Worm (Caenorhabditis elegans): ENCODE measurements around the gene K09F5.6.
A peak's percentile ranks its signal among the peaks of the same experiment; 100 is the strongest.

Gene K09F5.6

ce11 chrX:7725615-7726014 lies 6.5 kb downstream of the K09F5.6 start, which contains the start of gene spp-14 (continued):
- TF ChIP-seq zfp-2 (tag; optimal IDR thresholded peaks at IDR 0.05) (no peak), lin-38 (GFP tag; IDR thresholded peaks at IDR 0.05) (no peak), ceh-20 (GFP tag; IDR thresholded peaks at IDR 0.05) (no peak), Y75B8A.6 (GFP tag; IDR thresholded peaks at IDR 0.05) (no peak), tra-1 (GFP tag; IDR thresholded peaks at IDR 0.05) (0 out of 2 replicates have a peak, but pooled peaks have one; percentile 23), zip-2 (tag; optimal IDR thresholded peaks at IDR 0.05) (no peak), F37D6.2 (tag; optimal IDR thresholded peaks at IDR 0.05) (no peak), hmg-1.1 (GFP tag; IDR thresholded peaks at IDR 0.05) (no peak)

DNA sequence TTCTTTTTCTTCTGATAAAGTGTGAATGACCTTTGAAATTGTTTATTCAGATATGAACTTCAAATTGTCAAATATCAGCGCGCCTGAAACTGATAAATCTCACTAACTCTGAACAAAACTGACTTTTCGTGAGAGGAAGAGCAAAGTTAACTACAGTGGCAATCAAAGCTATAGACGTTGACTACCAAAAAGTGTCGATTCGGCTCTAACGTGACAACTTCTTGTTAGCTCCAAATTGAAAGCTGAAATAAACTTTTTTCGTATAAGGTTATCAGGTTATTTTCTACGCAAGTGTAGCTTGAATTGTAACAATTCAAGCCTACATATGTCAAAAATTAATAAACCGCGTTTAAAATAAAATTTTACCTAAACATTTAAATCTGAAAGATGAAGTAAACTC lies 7.3 kb downstream of the K09F5.6 start:
- TF ChIP-seq unc-39 (tag; optimal IDR thresholded peaks at IDR 0.05), result no peak
- TF ChIP-seq Y48G9A.11 (GFP tag; IDR thresholded peaks at IDR 0.05), result no peak
- TF ChIP-seq ztf-11 (tag; optimal IDR thresholded peaks at IDR 0.05), result no peak
- TF ChIP-seq tag-97 (GFP tag; IDR thresholded peaks at IDR 0.05), result no peak
- TF ChIP-seq nhr-111 (GFP tag; optimal IDR thresholded peaks at IDR 0.05), result no peak
- TF ChIP-seq lin-13 (GFP tag; optimal IDR thresholded peaks at IDR 0.05), result no peak
- no peak for TF ChIP-seq php-3 (GFP tag; IDR thresholded peaks at IDR 0.05)
- TF ChIP-seq daf-8 (GFP tag; IDR thresholded peaks at IDR 0.05), result no peak
- TF ChIP-seq fos-1 (tag; optimal IDR thresholded peaks at IDR 0.05), result no peak
- no peak for TF ChIP-seq ceh-20 (GFP tag; IDR thresholded peaks at IDR 0.05)
- TF ChIP-seq daf-12 (tag; optimal IDR thresholded peaks at IDR 0.05), result no peak
- TF ChIP-seq hlh-30 (tag; optimal IDR thresholded peaks at IDR 0.05; ENCODE audit: insufficient read depth), result no peak
- no peak for TF ChIP-seq saeg-2 (GFP tag; IDR thresholded peaks at IDR 0.05)
- no peak for TF ChIP-seq hlh-11 (tag; optimal IDR thresholded peaks at IDR 0.05)

DNA sequence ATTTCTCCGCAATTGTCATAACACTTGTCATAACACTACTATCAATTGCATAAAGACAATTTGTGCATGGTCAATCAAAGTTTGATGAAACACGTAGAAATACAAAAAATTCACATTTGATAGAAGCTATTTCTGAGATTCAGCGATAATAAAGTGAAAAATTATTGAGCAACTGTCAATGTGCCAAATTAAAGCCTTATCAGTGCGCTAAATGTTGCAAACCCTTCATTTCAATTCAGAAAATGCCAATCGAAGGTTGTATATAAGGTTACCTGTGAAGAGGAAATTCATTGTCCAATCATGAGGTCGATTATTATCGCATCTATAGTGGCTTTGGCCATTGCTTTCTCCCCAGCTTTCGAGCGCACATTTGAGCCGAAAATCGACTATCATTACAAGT lies 8.5 kb downstream of the K09F5.6 start, which contains the start of gene vit-1:
Gene vit-1, plus strand, starts transcription at position 289 of the 400 bp plus-strand sequence.
- no peak for TF ChIP-seq Y105C5A.15 (GFP tag; IDR thresholded peaks at IDR 0.05)
- peak; percentile 85 for TF ChIP-seq dmd-6 (GFP tag; IDR thresholded peaks at IDR 0.05)
- TF ChIP-seq Y75B8A.6 (GFP tag; IDR thresholded peaks at IDR 0.05), result no peak
- no peak for TF ChIP-seq hif-1 (tag; optimal IDR thresholded peaks at IDR 0.05)
- no peak for TF ChIP-seq php-3 (GFP tag; IDR thresholded peaks at IDR 0.05)
- TF ChIP-seq dve-1 (tag; optimal IDR thresholded peaks at IDR 0.05; ENCODE audit: insufficient read depth), result no peak
- no peak for TF ChIP-seq aly-2 (tag; optimal IDR thresholded peaks at IDR 0.05)
- TF ChIP-seq zfp-2 (tag; optimal IDR thresholded peaks at IDR 0.05), result no peak
- no peak for TF ChIP-seq ZK546.5 (tag; optimal IDR thresholded peaks at IDR 0.05)
- TF ChIP-seq nhr-48 (tag; optimal IDR thresholded peaks at IDR 0.05), result peak; percentile 1
- TF ChIP-seq lin-1 (GFP tag; IDR thresholded peaks at IDR 0.05), result no peak
- TF ChIP-seq saeg-2 (GFP tag; IDR thresholded peaks at IDR 0.05), result no peak
- no peak for TF ChIP-seq hlh-11 (tag; optimal IDR thresholded peaks at IDR 0.05)
- TF ChIP-seq lsy-2 (tag; optimal IDR thresholded peaks at IDR 0.05), result no peak
- no peak for TF ChIP-seq nhr-76 (tag; optimal IDR thresholded peaks at IDR 0.05)
- peak; percentile 67; the same call in 1 of the 2 replicates for TF ChIP-seq tra-1 (GFP tag; IDR thresholded peaks at IDR 0.05)
- TF ChIP-seq attf-4 (tag; optimal IDR thresholded peaks at IDR 0.05), result no peak
- TF ChIP-seq dmd-8 (GFP tag; IDR thresholded peaks at IDR 0.05), result no peak
- TF ChIP-seq zfp-3 (GFP tag; conservative IDR thresholded peaks at IDR 0.05), result no peak
- no peak for TF ChIP-seq snpc-4 (tag; optimal IDR thresholded peaks at IDR 0.05)

ce11 chrX:7733571-7733970 lies 14.5 kb downstream of the K09F5.6 start:
- TF ChIP-seq zfp-3 (GFP tag; conservative IDR thresholded peaks at IDR 0.05) (0 out of 2 replicates have a peak, but pooled peaks have one; percentile 51), Y48G9A.11 (GFP tag; IDR thresholded peaks at IDR 0.05) (no peak), F26F4.8 (GFP tag; conservative IDR thresholded peaks at IDR 0.05) (no peak)

All from whole organism, L4 larva.